Worm (Caenorhabditis elegans) whole organism, L4 larva: ENCODE results near the gene F38E9.4.

Experiments
- egl-27 ChIP-seq: sonication (generic microtip); optimal IDR thresholded peaks from 3 replicates; lab custom pipeline; 2017; ENCODE audit warnings: missing biosample characterization, missing genetic modification reagents, missing genetic modification characterization
- nhr-11 ChIP-seq: fragments of 150-350 bp; optimal IDR thresholded peaks from 2 replicates; lab custom pipeline; 2014; ENCODE audit warnings: missing biosample characterization, missing genetic modification characterization
- nhr-237 ChIP-seq: sonication (generic microtip); optimal IDR thresholded peaks from 2 replicates; lab custom pipeline; 2017; ENCODE audit warnings: missing biosample characterization, missing genetic modification characterization
- ztf-11 ChIP-seq: fragments of 150-350 bp; optimal IDR thresholded peaks from 2 replicates; lab custom pipeline; 2014; ENCODE audit warnings: missing biosample characterization, missing genetic modification characterization

DNA sequence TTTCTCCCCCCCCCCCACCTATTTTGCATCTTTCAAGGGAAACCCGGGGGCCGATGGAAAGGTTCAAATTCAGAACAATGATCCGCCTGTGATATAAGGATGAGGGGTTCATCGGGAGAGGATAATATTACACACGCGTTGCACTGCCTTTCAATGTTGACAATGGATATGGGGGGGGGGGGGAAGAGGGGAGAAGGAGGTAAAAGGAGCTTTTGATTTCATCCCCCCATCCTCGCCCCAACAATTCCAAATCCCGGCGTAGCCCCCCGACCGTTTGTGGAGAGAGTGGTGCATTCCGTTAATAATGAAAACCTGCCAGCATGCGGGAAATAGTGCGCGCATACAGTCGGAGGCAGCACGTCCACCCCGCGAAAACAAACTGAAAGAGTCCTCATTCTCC is 4.6 kb upstream of the F38E9.4 start:
- TF ChIP-seq ztf-11: no peak
- no peak for TF ChIP-seq nhr-237
- no peak for TF ChIP-seq egl-27 (tag; lab: Kevin White, UChicago)
- no peak for TF ChIP-seq nhr-11
